Worm (Caenorhabditis elegans) whole organism, L2 larva: ENCODE data around the gene M163.21.

Source experiments
- F13H6.1 ChIP-seq: sonication (generic microtip); optimal IDR thresholded peaks from 2 replicates; lab custom pipeline; 2016; ENCODE audit warnings: missing genetic modification characterization, missing compliant biosample characterization
- ZK546.5 ChIP-seq: sonication (generic microtip); optimal IDR thresholded peaks from 2 replicates; lab custom pipeline; 2017; ENCODE audit warnings: missing biosample characterization, missing genetic modification characterization
- ceh-82 ChIP-seq: fragments of 150-350 bp; optimal IDR thresholded peaks from 2 replicates; lab custom pipeline; 2014; ENCODE audit warnings: missing biosample characterization, missing genetic modification characterization
- mdl-1 ChIP-seq, 2 experiments: fragments of 150-350 bp in 1 of 2; sonication (generic microtip) in 1 of 2; optimal IDR thresholded peaks; 2 replicates each; lab custom pipeline; 2017; ENCODE audit warnings: missing biosample characterization in 2 of 2, missing genetic modification characterization in 2 of 2
- nhr-11 ChIP-seq: fragments of 150-350 bp; optimal IDR thresholded peaks from 2 replicates; lab custom pipeline; 2014; ENCODE audit warnings: missing biosample characterization, missing genetic modification characterization
- nhr-12 ChIP-seq: fragments of 150-350 bp; optimal IDR thresholded peaks from 2 replicates; lab custom pipeline; 2014; ENCODE audit warnings: missing biosample characterization, missing genetic modification characterization
- nhr-21 ChIP-seq: fragments of 150-350 bp; optimal IDR thresholded peaks from 2 replicates; lab custom pipeline; 2014; ENCODE audit warnings: missing biosample characterization, missing genetic modification characterization
- zag-1 ChIP-seq: fragments of 150-350 bp; optimal IDR thresholded peaks from 2 replicates; lab custom pipeline; 2014; ENCODE audit warnings: missing biosample characterization, missing genetic modification characterization

DNA sequence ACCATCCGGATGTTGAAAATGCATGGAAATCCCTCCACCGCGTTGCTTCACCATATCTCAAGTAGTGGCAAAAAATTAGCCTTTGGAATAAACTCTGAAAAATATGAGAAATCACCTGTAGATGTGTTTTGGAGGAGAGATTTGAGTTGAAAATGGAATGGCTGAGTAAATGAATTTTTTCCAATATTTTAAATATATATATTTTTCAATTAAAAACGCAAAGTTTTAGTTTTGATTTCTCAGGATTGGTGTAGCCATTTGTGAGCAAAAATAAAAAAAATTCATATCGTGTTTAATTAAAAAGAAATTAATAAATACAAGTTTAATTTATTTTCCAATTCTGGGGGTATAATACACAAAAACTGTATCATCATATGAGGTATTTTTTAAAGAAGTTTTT, 38.6 kb upstream of the M163.21 start, which contains the start of gene F23D12.1:
- no peak for TF ChIP-seq nhr-12
- no peak for TF ChIP-seq ZK546.5 (tag; lab: Kevin White, UChicago)
- no peak for TF ChIP-seq ceh-82 (tag; lab: Kevin White, UChicago)
- TF ChIP-seq zag-1: no peak
- no peak for TF ChIP-seq mdl-1 (tag; optimal IDR thresholded peaks at IDR 0.05; lab: Kevin White, UChicago)
- TF ChIP-seq nhr-21 (tag; lab: Kevin White, UChicago): no peak
- TF ChIP-seq nhr-11 (tag; lab: Kevin White, UChicago): no peak
- no peak for TF ChIP-seq F13H6.1 (tag; lab: Kevin White, UChicago)
